Worm (Caenorhabditis elegans) whole organism, L1 larva: ENCODE results near the gene C32H11.4.

Experiments used
- alr-1 ChIP-seq: fragments of 200-800 bp; sonication (Bioruptor generic); optimal IDR thresholded peaks from 2 replicates; lab custom pipeline; 2018; ENCODE audit warnings: borderline replicate concordance, mild to moderate bottlenecking, missing genetic modification characterization, missing compliant biosample characterization
- aly-2 ChIP-seq: fragments of 150-350 bp; optimal IDR thresholded peaks from 2 replicates; lab custom pipeline; 2014; ENCODE audit warnings: missing biosample characterization, missing genetic modification characterization
- ama-1 ChIP-seq: fragments of 150-350 bp; optimal IDR thresholded peaks from 2 replicates; lab custom pipeline; 2014
- dpl-1 ChIP-seq, 3 experiments: fragments of 150-350 bp in 2 of 3; sonication (generic microtip) in 1 of 3; optimal IDR thresholded peaks; 2 replicates each; lab custom pipeline; 2014 to 2017; ENCODE audit warnings: missing biosample characterization in 3 of 3, missing genetic modification characterization in 3 of 3, missing genetic modification reagents in 3 of 3
- elt-2 ChIP-seq: sonication (generic microtip); optimal IDR thresholded peaks from 2 replicates; lab custom pipeline; 2016; ENCODE audit warnings: missing genetic modification characterization, mild to moderate bottlenecking, inconsistent platforms, missing compliant biosample characterization, missing genetic modification reagents
- irx-1 ChIP-seq: sonication (generic microtip); optimal IDR thresholded peaks from 2 replicates; lab custom pipeline; 2016; ENCODE audit warnings: missing genetic modification characterization, missing compliant biosample characterization
- lin-15B ChIP-seq: fragments of 150-350 bp; sonication (generic microtip); optimal IDR thresholded peaks from 3 replicates; lab custom pipeline; 2014; ENCODE audit warnings: missing biosample characterization, missing genetic modification characterization
- nhr-11 ChIP-seq: fragments of 150-350 bp; optimal IDR thresholded peaks from 2 replicates; lab custom pipeline; 2014; ENCODE audit warnings: missing biosample characterization, missing genetic modification characterization
- nhr-76 ChIP-seq: sonication (generic microtip); optimal IDR thresholded peaks from 2 replicates; lab custom pipeline; 2017; ENCODE audit warnings: missing biosample characterization, missing genetic modification characterization
- nhr-90 ChIP-seq: sonication (generic microtip); optimal IDR thresholded peaks from 2 replicates; lab custom pipeline; 2016; ENCODE audit warnings: mild to moderate bottlenecking, missing genetic modification characterization, missing compliant biosample characterization; ENCODE audit not compliant: poor library complexity
- snpc-4 ChIP-seq: fragments of 150-350 bp; optimal IDR thresholded peaks from 2 replicates; lab custom pipeline; 2014; ENCODE audit warnings: missing biosample characterization, missing genetic modification characterization
- zag-1 ChIP-seq: fragments of 150-350 bp; optimal IDR thresholded peaks from 2 replicates; lab custom pipeline; 2014; ENCODE audit warnings: missing biosample characterization, missing genetic modification characterization
- ztf-11 ChIP-seq, 2 experiments: sonication (generic microtip); optimal IDR thresholded peaks; 2 replicates each; lab custom pipeline; 2016 to 2017; ENCODE audit warnings: missing genetic modification characterization in 2 of 2, missing biosample characterization in 1 of 2, missing compliant biosample characterization in 1 of 2
- ztf-4 ChIP-seq: fragments of 150-350 bp; optimal IDR thresholded peaks from 2 replicates; lab custom pipeline; 2014; ENCODE audit warnings: missing biosample characterization, missing genetic modification characterization

DNA sequence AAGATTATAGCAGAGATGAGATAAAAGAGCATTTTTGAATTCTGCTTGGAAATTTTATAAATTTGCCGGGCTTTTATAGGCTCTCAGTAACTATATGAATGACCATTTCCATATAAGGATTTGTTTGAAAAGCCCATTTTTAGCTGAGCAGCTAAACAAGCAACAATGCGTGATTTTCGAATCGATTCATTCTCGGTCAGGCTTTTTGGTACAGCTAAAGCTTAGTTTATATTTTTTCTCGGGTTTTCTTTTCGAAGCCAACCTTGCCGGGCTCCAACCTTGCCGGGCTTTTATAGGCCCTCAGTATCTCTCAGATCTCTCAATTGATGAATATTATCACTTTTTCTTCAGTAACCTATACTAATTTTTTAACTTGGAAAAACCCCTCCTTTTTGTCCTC lies 3.3 kb downstream of the C32H11.4 start, which contains the start of gene srlf-4:
- TF ChIP-seq ztf-11 (tag; optimal IDR thresholded peaks at IDR 0.05; lab: Kevin White, UChicago) (no peak), snpc-4 (tag; lab: Kevin White, UChicago) (no peak), dpl-1 (GFP tag; optimal IDR thresholded peaks at IDR 0.05; lab: Kevin White, UChicago) (no peak), nhr-11 (tag; lab: Kevin White, UChicago) (no peak), irx-1 (no peak), lin-15B (tag; lab: Kevin White, UChicago) (no peak), nhr-90 (tag; lab: Kevin White, UChicago) (no peak), alr-1 (tag; lab: Kevin White, UChicago) (no peak), elt-2 (tag; lab: Kevin White, UChicago) (no peak), ama-1 (lab: Kevin White, UChicago) (no peak), zag-1 (no peak), aly-2 (tag; lab: Kevin White, UChicago) (no peak), nhr-76 (tag; lab: Kevin White, UChicago) (no peak), ztf-4 (tag; lab: Kevin White, UChicago) (no peak)
